Worm (Caenorhabditis elegans): ENCODE results near the gene mdt-8.
A peak's percentile ranks its signal among the peaks of the same experiment; 100 is the strongest.

Gene mdt-8

ce11 chrII:11492843-11493242, 40.8 kb downstream of the mdt-8 start, which contains the start of gene hacl-1 (continued):
- TF ChIP-seq ceh-20 (GFP tag; IDR thresholded peaks at IDR 0.05) (no peak), dmd-6 (GFP tag; IDR thresholded peaks at IDR 0.05) (peak; percentile 64), nhr-28 (tag; optimal IDR thresholded peaks at IDR 0.05) (peak; percentile 46), hlh-11 (tag; optimal IDR thresholded peaks at IDR 0.05) (peak; percentile 57), ces-1 (GFP tag; optimal IDR thresholded peaks at IDR 0.05) (no peak), nhr-76 (tag; optimal IDR thresholded peaks at IDR 0.05) (no peak), set-16 (GFP tag; IDR thresholded peaks at IDR 0.05) (no peak), daf-12 (tag; optimal IDR thresholded peaks at IDR 0.05) (no peak), ceh-28 (tag; optimal IDR thresholded peaks at IDR 0.05) (no peak), ZK337.2 (GFP tag; IDR thresholded peaks at IDR 0.05) (no peak), hmg-1.1 (GFP tag; IDR thresholded peaks at IDR 0.05) (0 out of 2 replicates have a peak, but pooled peaks have one; percentile 7), zfp-2 (tag; optimal IDR thresholded peaks at IDR 0.05) (no peak), F44E2.7 (GFP tag; IDR thresholded peaks at IDR 0.05) (no peak), zip-2 (tag; optimal IDR thresholded peaks at IDR 0.05) (no peak), hif-1 (tag; optimal IDR thresholded peaks at IDR 0.05) (no peak), mdl-1 (tag; optimal IDR thresholded peaks at IDR 0.05) (no peak), unc-62 (GFP tag; optimal IDR thresholded peaks at IDR 0.05 in 1 of 2) (peak in 1 of 2 experiments; percentile 69), unc-62 (tag; optimal IDR thresholded peaks at IDR 0.05) (no peak), nhr-102 (tag; optimal IDR thresholded peaks at IDR 0.05) (peak; percentile 28), snpc-1.2 (GFP tag; IDR thresholded peaks at IDR 0.05) (no peak), zag-1 (tag; optimal IDR thresholded peaks at IDR 0.05) (no peak), ceh-32 (tag; optimal IDR thresholded peaks at IDR 0.05; ENCODE audit: poor library complexity) (no peak), nhr-10 (tag; optimal IDR thresholded peaks at IDR 0.05) (no peak), nhr-48 (tag; optimal IDR thresholded peaks at IDR 0.05) (peak; percentile 48), nhr-111 (GFP tag; optimal IDR thresholded peaks at IDR 0.05) (no peak), Y75B8A.6 (GFP tag; IDR thresholded peaks at IDR 0.05) (no peak), skn-1 (tag; optimal IDR thresholded peaks at IDR 0.05) (no peak)

- TF ChIP-seq ztf-11 (tag; optimal IDR thresholded peaks at IDR 0.05) (no peak), zip-11 (GFP tag; IDR thresholded peaks at IDR 0.05) (no peak), php-3 (GFP tag; IDR thresholded peaks at IDR 0.05) (no peak), unc-62 (GFP tag; optimal IDR thresholded peaks at IDR 0.05 in 1 of 2) (peak in 1 of 2 experiments; percentile 21), unc-62 (tag; optimal IDR thresholded peaks at IDR 0.05) (no peak)
These were observed 45.6 kb downstream of the mdt-8 start, which contains the start of gene B0334.13 for ce11 chrII:11487999-11488398. Gene B0334.13 (plus strand): TSS chrII:11488299.

ce11 chrII:11486698-11487234, 46.9 kb downstream of the mdt-8 start, which contains the start of gene ttr-18:
Gene ttr-18 (minus strand): TSS chrII:11486748.
- TF ChIP-seq F49E8.2 (tag; optimal IDR thresholded peaks at IDR 0.05; ENCODE audit: borderline replicate concordance), result no peak
- TF ChIP-seq dve-1 (tag; optimal IDR thresholded peaks at IDR 0.05; ENCODE audit: insufficient read depth), result peak; percentile 12
- TF ChIP-seq Y48G9A.11 (GFP tag; IDR thresholded peaks at IDR 0.05), result no peak
- TF ChIP-seq mep-1 (tag; optimal IDR thresholded peaks at IDR 0.05), result no peak
- TF ChIP-seq nhr-41 (GFP tag; IDR thresholded peaks at IDR 0.05), result no peak

- TF ChIP-seq duxl-1 (tag; optimal IDR thresholded peaks at IDR 0.05; ENCODE audit: poor library complexity), result no peak
- TF ChIP-seq mep-1 (tag; optimal IDR thresholded peaks at IDR 0.05), result no peak
- no peak for TF ChIP-seq nhr-10 (tag; optimal IDR thresholded peaks at IDR 0.05)
- TF ChIP-seq lin-29 (GFP tag; IDR thresholded peaks at IDR 0.05), result no peak
- TF ChIP-seq ceh-32 (tag; optimal IDR thresholded peaks at IDR 0.05; ENCODE audit: poor library complexity), result no peak
- TF ChIP-seq nhr-48 (tag; optimal IDR thresholded peaks at IDR 0.05), result no peak
- TF ChIP-seq F26F4.8 (GFP tag; conservative IDR thresholded peaks at IDR 0.05), result no peak
- TF ChIP-seq Y105C5A.15 (GFP tag; IDR thresholded peaks at IDR 0.05), result no peak
- TF ChIP-seq ama-1 (optimal IDR thresholded peaks at IDR 0.05), result peak; percentile 73
These were observed 48.4 kb downstream of the mdt-8 start, which contains the start of gene twk-5 for ce11 chrII:11485200-11485599. Gene twk-5 (minus strand): TSS chrII:11485300.
